Worm (Caenorhabditis elegans): ENCODE results near the gene F10E9.1.

The F10E9.1 gene

DNA sequence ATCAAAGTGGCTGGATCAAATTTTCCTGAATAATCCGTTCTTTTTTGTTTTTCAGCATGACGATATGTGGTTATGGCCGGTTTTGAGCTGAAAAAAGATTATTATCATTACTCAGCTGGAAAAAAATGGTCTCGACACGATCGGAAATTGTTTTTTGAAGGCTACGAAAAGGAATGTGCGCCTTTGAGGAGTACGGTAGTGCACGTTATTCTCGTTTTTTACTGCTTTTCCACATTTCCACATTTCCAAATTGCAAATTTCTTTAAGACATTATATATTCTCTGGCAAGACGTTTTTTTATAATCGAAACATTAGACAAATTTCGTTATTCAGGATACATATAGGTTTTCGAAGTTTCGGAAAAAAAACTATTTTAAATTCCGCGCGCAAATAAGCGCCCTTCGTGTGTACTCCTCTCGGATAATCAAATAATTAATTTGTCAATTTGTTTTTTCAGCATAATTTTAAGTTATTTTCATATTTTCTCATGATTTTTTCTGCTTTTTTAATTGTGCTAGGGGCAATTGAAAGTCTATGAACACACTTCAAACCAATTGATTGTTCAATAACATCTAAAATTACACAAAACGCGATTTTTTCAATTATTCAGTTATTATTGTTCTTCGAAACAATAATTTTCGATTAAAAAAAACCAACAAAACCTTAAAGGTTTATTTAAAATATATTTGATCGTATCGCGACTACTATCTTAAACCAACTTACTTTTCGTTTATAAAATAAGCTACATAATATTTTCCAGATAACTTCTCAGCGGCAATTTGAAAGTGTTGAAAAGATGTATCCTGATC lies 40.5 kb downstream of the F10E9.1 start, which contains the start of gene R05D3.3:
TSS of gene R05D3.3 (plus strand) at position 759 of the 809 bp plus-strand sequence.
- TF ChIP-seq dao-5 (tag; optimal IDR thresholded peaks at IDR 0.05) (no peak), him-1 (tag; optimal IDR thresholded peaks at IDR 0.05) (no peak), W03F9.2 (tag; optimal IDR thresholded peaks at IDR 0.05) (no peak)

DNA sequence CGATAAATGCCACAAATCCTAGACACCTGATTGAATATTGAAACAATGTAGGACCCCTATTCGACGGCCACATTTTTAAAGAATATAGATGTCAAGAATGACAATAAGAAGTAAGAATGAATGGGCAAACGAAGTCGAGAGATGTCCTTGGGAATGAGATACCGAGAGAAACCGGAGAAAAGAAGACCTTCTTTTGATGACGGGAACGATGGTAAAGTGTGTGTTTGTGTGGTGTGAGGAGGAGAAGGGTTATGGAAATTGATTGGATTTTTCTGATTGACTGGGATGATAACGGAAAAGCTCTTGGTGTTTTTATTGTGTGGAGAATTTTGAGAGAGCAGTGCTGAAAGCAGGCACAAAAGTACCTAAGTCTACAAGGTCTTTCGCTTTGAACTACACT lies 45.7 kb downstream of the F10E9.1 start, which contains the start of gene R05D3.9:
TSS of gene R05D3.9 (minus strand) at position 101 of the 400 bp plus-strand sequence.
- TF ChIP-seq him-1 (tag; optimal IDR thresholded peaks at IDR 0.05) (no peak), W03F9.2 (tag; optimal IDR thresholded peaks at IDR 0.05) (no peak), dao-5 (tag; optimal IDR thresholded peaks at IDR 0.05) (no peak)

DNA sequence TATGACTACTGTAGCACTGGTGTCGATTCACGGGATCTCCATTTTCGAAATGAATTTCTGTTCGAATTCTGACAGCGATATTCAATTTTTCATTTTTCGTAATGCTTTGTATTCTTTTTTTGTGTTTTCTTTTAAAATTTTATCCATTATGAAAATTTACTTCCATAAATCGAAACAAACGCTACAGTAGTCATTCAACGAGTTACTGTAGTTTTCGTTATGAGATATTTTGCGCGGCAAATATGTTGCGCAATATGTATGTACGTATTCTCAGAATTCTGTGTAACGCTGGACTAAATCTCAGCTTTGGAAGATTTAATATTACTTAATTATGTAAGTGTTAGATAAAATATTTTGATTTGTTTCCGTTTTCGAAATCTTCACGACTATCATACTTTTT lies 46.2 kb downstream of the F10E9.1 start:
- TF ChIP-seq W03F9.2 (tag; optimal IDR thresholded peaks at IDR 0.05), result no peak
- TF ChIP-seq him-1 (tag; optimal IDR thresholded peaks at IDR 0.05), result no peak
- TF ChIP-seq dao-5 (tag; optimal IDR thresholded peaks at IDR 0.05), result no peak

DNA sequence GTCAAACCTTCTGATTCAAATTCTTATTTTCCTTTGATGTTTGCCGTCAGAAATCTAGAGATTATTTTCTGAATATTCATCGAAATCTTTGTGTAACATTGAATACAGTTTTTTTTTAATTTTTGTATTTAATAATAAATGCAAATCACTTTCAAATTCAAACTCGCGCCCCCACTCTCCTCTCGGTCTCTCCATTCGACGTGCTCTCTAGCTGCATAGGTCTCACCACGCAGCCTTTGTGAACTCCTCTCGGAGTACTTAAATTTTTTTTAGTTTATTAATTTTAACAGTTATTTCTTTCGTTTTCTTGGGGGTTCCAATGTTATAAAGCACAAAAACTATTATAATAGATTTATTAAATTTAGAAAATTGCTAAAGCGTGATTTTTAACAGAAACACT lies 47.2 kb downstream of the F10E9.1 start:
- TF ChIP-seq W03F9.2 (tag; optimal IDR thresholded peaks at IDR 0.05) (no peak), him-1 (tag; optimal IDR thresholded peaks at IDR 0.05) (no peak)

DNA sequence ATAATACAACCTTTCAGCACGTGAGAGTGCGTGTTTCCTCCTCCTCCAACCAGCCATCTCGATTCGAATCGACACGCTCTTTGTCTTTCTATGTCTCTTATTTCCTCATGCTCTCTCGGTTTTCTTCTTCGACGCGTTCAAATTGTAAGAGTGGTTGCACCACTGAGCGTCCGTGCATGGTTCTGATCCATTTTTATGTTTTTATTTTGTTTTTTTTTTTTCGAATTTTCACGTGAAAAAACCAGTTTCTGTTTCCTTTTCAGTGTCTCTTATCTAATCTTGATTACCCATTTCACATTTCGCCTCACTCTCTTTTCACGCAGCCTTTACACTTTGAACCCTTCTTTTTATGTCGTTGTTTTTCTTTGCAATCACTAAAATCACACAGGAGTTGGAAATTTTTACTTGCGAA lies 47.9 kb downstream of the F10E9.1 start:
- TF ChIP-seq him-1 (tag; optimal IDR thresholded peaks at IDR 0.05) (no peak), W03F9.2 (tag; optimal IDR thresholded peaks at IDR 0.05) (peak; percentile 26)

DNA sequence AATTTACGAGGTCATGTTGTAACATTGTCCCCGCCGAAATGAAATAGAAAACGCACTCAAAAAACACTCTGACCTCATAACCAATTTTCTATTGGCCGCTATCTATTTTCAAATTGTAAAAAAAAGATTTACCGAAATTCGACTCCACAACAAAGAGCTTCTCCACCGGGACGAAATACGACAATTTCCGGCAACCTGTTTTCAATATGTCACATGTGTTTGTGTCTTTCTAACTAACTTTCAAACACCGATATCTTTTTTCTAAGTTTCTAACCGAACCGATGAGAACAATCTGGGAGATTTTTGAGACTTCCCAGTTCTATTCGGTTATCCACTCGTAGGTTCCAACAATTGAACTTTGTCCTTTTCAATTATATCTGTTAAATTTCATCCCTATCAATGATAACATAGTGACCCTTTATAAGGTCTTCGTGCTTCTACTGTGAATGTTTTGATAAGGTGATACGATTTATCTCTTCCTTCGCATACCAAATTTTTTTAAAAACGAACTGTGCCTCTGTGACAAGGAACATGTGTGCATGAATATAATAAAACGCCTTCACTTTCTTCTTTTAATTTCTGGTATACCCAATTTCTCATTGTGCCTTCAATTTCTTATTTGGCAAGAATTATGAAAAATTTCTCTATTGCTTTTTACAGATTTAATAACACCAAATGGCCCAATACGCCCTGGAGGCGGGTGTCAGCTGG lies 48.8 kb downstream of the F10E9.1 start, which contains the start of gene lmbr-1:
TSS of gene lmbr-1 (plus strand) at position 661 of the 711 bp plus-strand sequence.
- no peak for TF ChIP-seq dao-5 (tag; optimal IDR thresholded peaks at IDR 0.05)
- no peak for TF ChIP-seq W03F9.2 (tag; optimal IDR thresholded peaks at IDR 0.05)
- TF ChIP-seq him-1 (tag; optimal IDR thresholded peaks at IDR 0.05), result no peak

All from whole organism, L4/young adult.